Fruit fly (Drosophila melanogaster) whole organism, embryonic: ENCODE data around the gene Lst8.

Experiments used
- Bteb2 ChIP-seq: fragments of 200-800 bp; sonication (Bioruptor generic); optimal IDR thresholded peaks from 2 replicates; lab custom pipeline; 2016; ENCODE audit warnings: missing biosample characterization, missing genetic modification characterization
- CG10147 ChIP-seq: fragments of 200-800 bp; sonication (Bioruptor generic); optimal IDR thresholded peaks from 2 replicates; lab custom pipeline; 2019; ENCODE audit warnings: missing biosample characterization, mild to moderate bottlenecking, missing genetic modification characterization, moderate library complexity
- CG10274 ChIP-seq: fragments of 200-800 bp; sonication (Bioruptor generic); optimal IDR thresholded peaks from 3 replicates; lab custom pipeline; 2017; ENCODE audit warnings: missing biosample characterization, mild to moderate bottlenecking, missing genetic modification characterization
- CG13424 ChIP-seq: fragments of 200-800 bp; sonication (Bioruptor generic); optimal IDR thresholded peaks from 2 replicates; lab custom pipeline; 2019; ENCODE audit warnings: missing biosample characterization, mild to moderate bottlenecking, missing genetic modification characterization, moderate library complexity
- CG13775 ChIP-seq: fragments of 200-800 bp; sonication (Bioruptor generic); optimal IDR thresholded peaks from 3 replicates; lab custom pipeline; 2017; ENCODE audit warnings: missing biosample characterization, mild to moderate bottlenecking, missing genetic modification characterization
- CG15514 ChIP-seq: fragments of 200-800 bp; sonication (Bioruptor generic); optimal IDR thresholded peaks from 3 replicates; lab custom pipeline; 2017; ENCODE audit warnings: missing biosample characterization, missing genetic modification characterization, mild to moderate bottlenecking, moderate library complexity, missing genetic modification reagents
- CG17359 ChIP-seq: fragments of 200-800 bp; sonication (Bioruptor generic); optimal IDR thresholded peaks from 3 replicates; lab custom pipeline; 2018; ENCODE audit warnings: missing biosample characterization, mild to moderate bottlenecking, missing genetic modification characterization, moderate library complexity
- CG2678 ChIP-seq: fragments of 200-800 bp; sonication (Bioruptor generic); optimal IDR thresholded peaks from 3 replicates; lab custom pipeline; 2019; ENCODE audit warnings: missing biosample characterization, mild to moderate bottlenecking, missing genetic modification characterization, moderate library complexity
- CG31388 ChIP-seq: fragments of 200-800 bp; sonication (Bioruptor generic); optimal IDR thresholded peaks from 2 replicates; lab custom pipeline; 2016; ENCODE audit warnings: missing biosample characterization, missing genetic modification characterization
- CG31441 ChIP-seq: fragments of 200-800 bp; sonication (Bioruptor generic); IDR thresholded peaks from 2 replicates; pipeline ENCODE4 v1.3.6; 2022; ENCODE audit warnings: missing biosample characterization, missing genetic modification characterization
- CG34224 ChIP-seq: fragments of 200-800 bp; sonication (Bioruptor generic); IDR thresholded peaks from 3 replicates; pipeline ENCODE4 v1.3.6; 2022; ENCODE audit warnings: missing biosample characterization, missing genetic modification characterization; ENCODE audit not compliant: partially characterized antibody
- CG34376 ChIP-seq: fragments of 200-800 bp; sonication (Bioruptor generic); optimal IDR thresholded peaks from 2 replicates; lab custom pipeline; 2018; ENCODE audit warnings: missing biosample characterization, mild to moderate bottlenecking, missing genetic modification characterization
- CG6813 ChIP-seq: fragments of 200-800 bp; sonication (Bioruptor generic); optimal IDR thresholded peaks from 2 replicates; lab custom pipeline; 2017; ENCODE audit warnings: missing biosample characterization, missing genetic modification characterization, mild to moderate bottlenecking, moderate library complexity, missing genetic modification reagents
- CG7556 ChIP-seq: fragments of 200-800 bp; sonication (Bioruptor generic); optimal IDR thresholded peaks from 2 replicates; lab custom pipeline; 2017; ENCODE audit warnings: missing biosample characterization, mild to moderate bottlenecking, missing genetic modification characterization
- CG7839 ChIP-seq: fragments of 200-800 bp; sonication (Bioruptor generic); optimal IDR thresholded peaks from 3 replicates; lab custom pipeline; 2018; ENCODE audit warnings: missing biosample characterization, mild to moderate bottlenecking, missing genetic modification characterization, moderate library complexity
- CG8388 ChIP-seq: fragments of 200-800 bp; sonication (Bioruptor generic); optimal IDR thresholded peaks from 2 replicates; lab custom pipeline; 2019; ENCODE audit warnings: missing biosample characterization, mild to moderate bottlenecking, missing genetic modification characterization, moderate library complexity
- CG9437 ChIP-seq: fragments of 200-800 bp; sonication (Bioruptor generic); optimal IDR thresholded peaks from 2 replicates; lab custom pipeline; 2018; ENCODE audit warnings: missing biosample characterization, mild to moderate bottlenecking, missing genetic modification characterization
- CG9932 ChIP-seq: fragments of 200-800 bp; sonication (Bioruptor generic); IDR thresholded peaks from 2 replicates; pipeline ENCODE4 v1.3.6; 2022; ENCODE audit warnings: missing biosample characterization, missing genetic modification characterization
- Drgx ChIP-seq: fragments of 200-800 bp; sonication (Bioruptor generic); IDR thresholded peaks from 2 replicates; pipeline ENCODE4 v1.3.6; 2022; ENCODE audit warnings: missing biosample characterization, missing genetic modification characterization
- Ets65A ChIP-seq: fragments of 200-800 bp; sonication (Bioruptor generic); peaks from one replicate; lab custom pipeline; 2016; ENCODE audit warnings: missing biosample characterization, missing genetic modification characterization
- Fer1 ChIP-seq: fragments of 200-800 bp; sonication (Bioruptor generic); optimal IDR thresholded peaks from 2 replicates; lab custom pipeline; 2017; ENCODE audit warnings: missing biosample characterization, mild to moderate bottlenecking, missing genetic modification characterization
- H15 ChIP-seq: fragments of 200-800 bp; sonication (Bioruptor generic); IDR thresholded peaks from 3 replicates; pipeline ENCODE4 v1.3.6; 2022; ENCODE audit warnings: missing biosample characterization, missing genetic modification characterization
- Hr3 ChIP-seq: fragments of 200-800 bp; sonication (Bioruptor generic); optimal IDR thresholded peaks from 3 replicates; lab custom pipeline; 2016; ENCODE audit warnings: missing biosample characterization, missing genetic modification characterization
- Hr51 ChIP-seq, 2 experiments: fragments of 200-800 bp; sonication (Bioruptor generic); optimal IDR thresholded peaks; 2 replicates in 1 of 2; 3 replicates in 1 of 2; lab custom pipeline; 2016 to 2018; ENCODE audit warnings: missing biosample characterization in 2 of 2, missing genetic modification characterization in 2 of 2, mild to moderate bottlenecking in 1 of 2, moderate library complexity in 1 of 2
- MBD-R2 ChIP-seq: fragments of 200-800 bp; sonication (Bioruptor generic); IDR thresholded peaks from 2 replicates; pipeline ENCODE4 v1.3.6; 2022; ENCODE audit warnings: missing biosample characterization, missing genetic modification characterization
- Meics ChIP-seq: fragments of 200-800 bp; sonication (Bioruptor generic); optimal IDR thresholded peaks from 2 replicates; lab custom pipeline; 2017; ENCODE audit warnings: missing biosample characterization, mild to moderate bottlenecking, missing genetic modification characterization
- Nf-YB ChIP-seq: fragments of 200-800 bp; sonication (Bioruptor generic); optimal IDR thresholded peaks from 3 replicates; lab custom pipeline; 2019; ENCODE audit warnings: missing biosample characterization, mild to moderate bottlenecking, missing genetic modification characterization, moderate library complexity
- NfI ChIP-seq: fragments of 200-800 bp; sonication (Bioruptor generic); optimal IDR thresholded peaks from 3 replicates; lab custom pipeline; 2018; ENCODE audit warnings: missing biosample characterization, mild to moderate bottlenecking, missing genetic modification characterization, moderate library complexity
- PHDP ChIP-seq: fragments of 200-800 bp; sonication (Bioruptor generic); optimal IDR thresholded peaks from 3 replicates; lab custom pipeline; 2018; ENCODE audit warnings: missing biosample characterization, mild to moderate bottlenecking, missing genetic modification characterization, moderate library complexity
- Pdp1 ChIP-seq, 2 experiments: fragments of 200-800 bp; sonication (Bioruptor generic); optimal IDR thresholded peaks; 3 replicates each; lab custom pipeline; 2016; ENCODE audit warnings: missing biosample characterization in 2 of 2, missing genetic modification characterization in 2 of 2, mild to moderate bottlenecking in 1 of 2, moderate library complexity in 1 of 2
- Ssrp ChIP-seq: fragments of 200-800 bp; sonication (Bioruptor generic); optimal IDR thresholded peaks from 2 replicates; lab custom pipeline; 2018; ENCODE audit warnings: missing biosample characterization, mild to moderate bottlenecking, missing genetic modification characterization, moderate library complexity
- Xrp1 ChIP-seq: fragments of 200-800 bp; sonication (Bioruptor generic); IDR thresholded peaks from 2 replicates; pipeline ENCODE4 v1.3.6; 2022; ENCODE audit warnings: missing biosample characterization, missing genetic modification characterization
- ase ChIP-seq: fragments of 200-800 bp; sonication (Bioruptor generic); IDR thresholded peaks from 3 replicates; pipeline ENCODE4 v1.3.6; 2022; ENCODE audit warnings: missing biosample characterization, missing genetic modification characterization
- az2 ChIP-seq: fragments of 200-800 bp; sonication (Bioruptor generic); optimal IDR thresholded peaks from 3 replicates; lab custom pipeline; 2016; ENCODE audit warnings: missing biosample characterization, missing genetic modification characterization
- dmrt99B ChIP-seq: fragments of 200-800 bp; sonication (Bioruptor generic); optimal IDR thresholded peaks from 2 replicates; lab custom pipeline; 2018; ENCODE audit warnings: missing biosample characterization, mild to moderate bottlenecking, missing genetic modification characterization, moderate library complexity
- hkb ChIP-seq, 2 experiments: fragments of 200-800 bp in 1 of 2; fragments of >200 bp in 1 of 2; sonication (Bioruptor generic) in 1 of 2; IDR thresholded peaks in 1 of 2; optimal IDR thresholded peaks in 1 of 2; 2 replicates each; pipeline versions ENCODE4 v1.3.6 to Lab custom; 2017 to 2022; ENCODE audit warnings: missing biosample characterization in 1 of 2, missing genetic modification characterization in 1 of 2
- lbe ChIP-seq: fragments of 200-800 bp; sonication (Bioruptor generic); optimal IDR thresholded peaks from 2 replicates; lab custom pipeline; 2016; ENCODE audit warnings: missing biosample characterization, mild to moderate bottlenecking, missing genetic modification characterization
- lilli ChIP-seq: fragments of 200-800 bp; sonication (Bioruptor generic); optimal IDR thresholded peaks from 3 replicates; lab custom pipeline; 2016; ENCODE audit warnings: missing biosample characterization, missing genetic modification characterization
- lmd ChIP-seq: fragments of 200-800 bp; sonication (Bioruptor generic); IDR thresholded peaks from 2 replicates; pipeline ENCODE4 v1.3.6; 2022; ENCODE audit warnings: missing biosample characterization, missing genetic modification characterization
- nau ChIP-seq: fragments of 200-800 bp; sonication (Bioruptor generic); optimal IDR thresholded peaks from 3 replicates; lab custom pipeline; 2017; ENCODE audit warnings: missing biosample characterization, mild to moderate bottlenecking, missing genetic modification characterization, missing genetic modification reagents
- org-1 ChIP-seq: fragments of 200-800 bp; sonication (Bioruptor generic); optimal IDR thresholded peaks from 2 replicates; lab custom pipeline; 2017; ENCODE audit warnings: missing biosample characterization, missing genetic modification characterization
- pita ChIP-seq: fragments of 200-800 bp; sonication (Bioruptor generic); optimal IDR thresholded peaks from 2 replicates; lab custom pipeline; 2017; ENCODE audit warnings: missing biosample characterization, mild to moderate bottlenecking, missing genetic modification characterization
- sens ChIP-seq: fragments of 200-800 bp; sonication (Bioruptor generic); peaks from one replicate; lab custom pipeline; 2016; ENCODE audit warnings: missing biosample characterization, missing genetic modification characterization
- sisA ChIP-seq: fragments of 200-800 bp; sonication (Bioruptor generic); IDR thresholded peaks from 2 replicates; pipeline ENCODE4 v1.3.6; 2022; ENCODE audit warnings: missing biosample characterization, missing genetic modification characterization
- sug ChIP-seq: fragments of 200-800 bp; optimal IDR thresholded peaks from 2 replicates; lab custom pipeline; 2019; ENCODE audit warnings: missing biosample characterization, mild to moderate bottlenecking, missing genetic modification characterization, moderate library complexity
- tap ChIP-seq: fragments of 200-800 bp; optimal IDR thresholded peaks from 3 replicates; lab custom pipeline; 2019; ENCODE audit warnings: missing biosample characterization, mild to moderate bottlenecking, missing genetic modification characterization, moderate library complexity
- tin ChIP-seq: fragments of 200-800 bp; sonication (Bioruptor generic); optimal IDR thresholded peaks from 3 replicates; lab custom pipeline; 2016; ENCODE audit warnings: missing biosample characterization, missing genetic modification characterization
- unpg ChIP-seq: fragments of 200-800 bp; sonication (Bioruptor generic); optimal IDR thresholded peaks from 3 replicates; lab custom pipeline; 2018; ENCODE audit warnings: missing biosample characterization, mild to moderate bottlenecking, missing genetic modification characterization, moderate library complexity
- vvl ChIP-seq: fragments of 200-800 bp; sonication (Bioruptor generic); IDR thresholded peaks from 2 replicates; pipeline ENCODE4 v1.3.6; 2022; ENCODE audit warnings: missing biosample characterization, missing genetic modification characterization

Lst8 gene

DNA sequence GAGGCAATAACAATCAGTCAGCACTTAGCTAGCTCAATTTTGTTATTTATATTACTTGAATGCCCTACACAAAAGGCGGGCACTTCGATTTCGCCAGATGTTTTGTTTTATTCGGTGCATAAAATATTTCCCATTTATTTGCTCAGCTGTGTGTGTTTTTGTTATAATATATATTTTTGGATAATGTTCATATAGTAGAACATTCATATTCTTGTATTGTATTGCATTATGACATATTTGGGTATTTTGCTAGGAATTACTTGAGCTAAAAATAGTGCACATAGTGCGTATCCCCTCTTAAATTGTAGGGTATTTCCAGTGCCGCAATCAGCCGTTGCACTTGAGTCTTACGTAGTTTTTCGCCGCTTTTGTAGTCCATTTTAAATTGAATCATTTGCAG, 15.8 kb downstream of the Lst8 start (continued):
- no peak for TF ChIP-seq CG34224 (GFP tag; lab: Robert Waterston, UW)
- peak; percentile 50 for TF ChIP-seq CG31441 (GFP tag; lab: Robert Waterston, UW)
- TF ChIP-seq Pdp1 (GFP tag; optimal IDR thresholded peaks at IDR 0.05; lab: Kevin White, UChicago) = peak; percentile 9 to 45
- TF ChIP-seq CG7556 (GFP tag; lab: Kevin White, UChicago) = peak; percentile 47
- peak; percentile 53 for TF ChIP-seq lilli (GFP tag; lab: Kevin White, UChicago)
- TF ChIP-seq CG10274 (GFP tag; lab: Kevin White, UChicago) = peak; percentile 52
- no peak for TF ChIP-seq Bteb2 (GFP tag; lab: Kevin White, UChicago)
- peak; percentile 46 for TF ChIP-seq CG17359
- TF ChIP-seq tap (tag; lab: Kevin White, UChicago) = peak; percentile 54
- peak; percentile 47 for TF ChIP-seq Ssrp (tag; lab: Kevin White, UChicago)
- peak; percentile 31 for TF ChIP-seq lbe (GFP tag; lab: Kevin White, UChicago)
- TF ChIP-seq Meics = peak; percentile 53
- peak; percentile 22 for TF ChIP-seq Hr3
- 0 out of 3 replicates have a peak, but pooled peaks have one; percentile 21 for TF ChIP-seq ase (GFP tag; lab: Robert Waterston, UW)
- peak; percentile 52 for TF ChIP-seq unpg (GFP tag; lab: Kevin White, UChicago)
- TF ChIP-seq CG15514 (GFP tag; lab: Kevin White, UChicago) = peak; percentile 30
- TF ChIP-seq NfI = peak; percentile 34
- TF ChIP-seq CG31388 (GFP tag; lab: Kevin White, UChicago) = no peak
- TF ChIP-seq CG9437 (GFP tag; lab: Kevin White, UChicago) = peak; percentile 67
- TF ChIP-seq Fer1 (GFP tag; lab: Kevin White, UChicago) = peak; percentile 63
- TF ChIP-seq CG10147 (GFP tag; lab: Kevin White, UChicago) = peak; percentile 45
- peak; percentile 37 for TF ChIP-seq CG8388 (GFP tag; lab: Kevin White, UChicago)
- TF ChIP-seq tin (GFP tag; lab: Kevin White, UChicago) = peak; percentile 9
- peak; percentile 64 for TF ChIP-seq PHDP (tag; lab: Kevin White, UChicago)
- 0 out of 2 replicates have a peak, but pooled peaks have one; percentile 21 for TF ChIP-seq CG9932 (GFP tag; lab: Robert Waterston, UW)
- peak in 1 of 2 experiments; percentile 74 for TF ChIP-seq Hr51 (GFP tag; optimal IDR thresholded peaks at IDR 0.05; lab: Kevin White, UChicago)
- TF ChIP-seq MBD-R2 = peak; percentile 18; the same call in 1 of the 2 replicates
- peak; percentile 44; the same call in 1 of the 2 replicates for TF ChIP-seq vvl
- 0 out of 2 replicates have a peak, but pooled peaks have one; percentile 34 for TF ChIP-seq sisA (GFP tag; lab: Robert Waterston, UW)
- TF ChIP-seq CG2678 = peak; percentile 72
- peak; percentile 64 for TF ChIP-seq CG13424 (tag; lab: Kevin White, UChicago)
- no peak for TF ChIP-seq pita (GFP tag; lab: Kevin White, UChicago)
- TF ChIP-seq CG7839 (tag; lab: Kevin White, UChicago) = peak; percentile 65
- TF ChIP-seq H15 = 0 out of 3 replicates have a peak, but pooled peaks have one; percentile 43
- TF ChIP-seq sug = peak; percentile 39
- peak; percentile 4 for TF ChIP-seq nau (GFP tag; lab: Kevin White, UChicago)
- TF ChIP-seq CG34376 (GFP tag; lab: Kevin White, UChicago) = peak; percentile 8
- TF ChIP-seq dmrt99B (tag; lab: Kevin White, UChicago) = peak; percentile 72
- TF ChIP-seq org-1 (GFP tag; lab: Kevin White, UChicago) = peak; percentile 43
- peak; percentile 7 for TF ChIP-seq CG6813 (GFP tag; lab: Kevin White, UChicago)
- TF ChIP-seq sens (GFP tag; lab: Kevin White, UChicago) = peak; percentile 43
- peak; percentile 49 for TF ChIP-seq lmd (GFP tag; lab: Robert Waterston, UW)
- TF ChIP-seq Ets65A (GFP tag; lab: Kevin White, UChicago) = peak; percentile 90
- TF ChIP-seq az2 (GFP tag; lab: Kevin White, UChicago) = peak; percentile 36
- peak; percentile 38; the same call in 1 of the 2 replicates for TF ChIP-seq Drgx (GFP tag; lab: Robert Waterston, UW)
- TF ChIP-seq Xrp1 (GFP tag; lab: Robert Waterston, UW) = peak; percentile 51
- no peak for TF ChIP-seq hkb (optimal IDR thresholded peaks at IDR 0.05; lab: Kevin White, UChicago)
- TF ChIP-seq hkb (GFP tag; IDR thresholded peaks at IDR 0.05; lab: Robert Waterston, UW) = peak; percentile 66
- peak; percentile 13 for TF ChIP-seq Nf-YB (GFP tag; lab: Kevin White, UChicago)
- peak; percentile 6 for TF ChIP-seq CG13775 (GFP tag; lab: Kevin White, UChicago)
